Worm (Caenorhabditis elegans) whole organism, L3 larva: Measurements from ENCODE around the gene Y50D4B.4.

Experiments used
- R02D3.7 ChIP-seq: fragments of 150-350 bp; optimal IDR thresholded peaks from 2 replicates; lab custom pipeline; 2014; ENCODE audit warnings: missing biosample characterization, missing genetic modification characterization
- ZK546.5 ChIP-seq: sonication (generic microtip); optimal IDR thresholded peaks from 2 replicates; lab custom pipeline; 2017; ENCODE audit warnings: missing biosample characterization, missing genetic modification characterization
- aly-2 ChIP-seq: fragments of 150-350 bp; optimal IDR thresholded peaks from 2 replicates; lab custom pipeline; 2014; ENCODE audit warnings: missing biosample characterization, missing genetic modification characterization
- ama-1 ChIP-seq: fragments of 150-350 bp; optimal IDR thresholded peaks from 2 replicates; lab custom pipeline; 2018
- ceh-16 ChIP-seq: sonication (generic microtip); optimal IDR thresholded peaks from 2 replicates; lab custom pipeline; 2017; ENCODE audit warnings: missing biosample characterization, missing genetic modification characterization
- ceh-28 ChIP-seq: fragments of 150-350 bp; optimal IDR thresholded peaks from 2 replicates; lab custom pipeline; 2014; ENCODE audit warnings: missing biosample characterization, missing genetic modification reagents, missing genetic modification characterization
- ceh-82 ChIP-seq: fragments of 150-350 bp; optimal IDR thresholded peaks from 2 replicates; lab custom pipeline; 2014; ENCODE audit warnings: missing biosample characterization, missing genetic modification characterization
- ceh-9 ChIP-seq: sonication (generic microtip); optimal IDR thresholded peaks from 2 replicates; lab custom pipeline; 2018; ENCODE audit warnings: missing biosample characterization, missing genetic modification characterization
- daf-12 ChIP-seq: fragments of 150-350 bp; optimal IDR thresholded peaks from 2 replicates; lab custom pipeline; 2014; ENCODE audit warnings: missing biosample characterization, missing genetic modification reagents, missing genetic modification characterization
- egl-27 ChIP-seq: sonication (generic microtip); optimal IDR thresholded peaks from 4 replicates; lab custom pipeline; 2017; ENCODE audit warnings: missing biosample characterization, missing genetic modification reagents, missing genetic modification characterization
- egl-5 ChIP-seq: fragments of 150-350 bp; optimal IDR thresholded peaks from 2 replicates; lab custom pipeline; 2017; ENCODE audit warnings: missing biosample characterization, missing genetic modification reagents, missing genetic modification characterization, inconsistent platforms
- elt-2 ChIP-seq: sonication (generic microtip); optimal IDR thresholded peaks from 2 replicates; lab custom pipeline; 2016; ENCODE audit warnings: missing genetic modification reagents, mild to moderate bottlenecking, missing genetic modification characterization, missing compliant biosample characterization
- elt-3 ChIP-seq, 3 experiments: fragments of 150-350 bp in 1 of 3; sonication (generic microtip) in 2 of 3; optimal IDR thresholded peaks; 2 replicates in 2 of 3; 4 replicates in 1 of 3; lab custom pipeline; 2014 to 2017; ENCODE audit warnings: missing biosample characterization in 3 of 3, missing genetic modification characterization in 3 of 3
- fkh-10 ChIP-seq: sonication (generic microtip); optimal IDR thresholded peaks from 2 replicates; lab custom pipeline; 2017; ENCODE audit warnings: missing biosample characterization, missing genetic modification reagents, missing genetic modification characterization
- fkh-2 ChIP-seq: fragments of 150-350 bp; optimal IDR thresholded peaks from 2 replicates; lab custom pipeline; 2014; ENCODE audit warnings: missing biosample characterization, missing genetic modification reagents, missing genetic modification characterization
- fos-1 ChIP-seq: fragments of 150-350 bp; optimal IDR thresholded peaks from 2 replicates; lab custom pipeline; 2014; ENCODE audit warnings: missing biosample characterization, missing genetic modification characterization
- jun-1 ChIP-seq: fragments of 150-350 bp; optimal IDR thresholded peaks from 2 replicates; lab custom pipeline; 2014; ENCODE audit warnings: missing biosample characterization, missing genetic modification reagents, missing genetic modification characterization
- lin-15B ChIP-seq: fragments of 150-350 bp; optimal IDR thresholded peaks from 2 replicates; lab custom pipeline; 2014; ENCODE audit warnings: missing biosample characterization, missing genetic modification characterization
- lin-39 ChIP-seq: fragments of 150-350 bp; optimal IDR thresholded peaks from 2 replicates; lab custom pipeline; 2018; ENCODE audit warnings: missing biosample characterization, missing genetic modification reagents, missing genetic modification characterization
- lsy-12 ChIP-seq: sonication (generic microtip); optimal IDR thresholded peaks from 2 replicates; lab custom pipeline; 2016; ENCODE audit warnings: mild to moderate bottlenecking, missing genetic modification characterization, missing compliant biosample characterization
- mml-1 ChIP-seq: fragments of 150-350 bp; sonication (generic microtip); optimal IDR thresholded peaks from 3 replicates; lab custom pipeline; 2014; ENCODE audit warnings: missing biosample characterization, missing genetic modification characterization
- nhr-11 ChIP-seq: fragments of 150-350 bp; optimal IDR thresholded peaks from 2 replicates; lab custom pipeline; 2014; ENCODE audit warnings: missing biosample characterization, missing genetic modification characterization
- nhr-23 ChIP-seq: fragments of 150-350 bp; optimal IDR thresholded peaks from 2 replicates; lab custom pipeline; 2014; ENCODE audit warnings: missing biosample characterization, missing genetic modification reagents, missing genetic modification characterization
- nhr-237 ChIP-seq: fragments of 150-350 bp; optimal IDR thresholded peaks from 2 replicates; lab custom pipeline; 2014; ENCODE audit warnings: missing biosample characterization, missing genetic modification characterization
- nhr-25 ChIP-seq: sonication (generic microtip); optimal IDR thresholded peaks from 2 replicates; lab custom pipeline; 2017; ENCODE audit warnings: missing biosample characterization, missing genetic modification characterization
- nhr-28 ChIP-seq: fragments of 150-350 bp; optimal IDR thresholded peaks from 2 replicates; lab custom pipeline; 2014; ENCODE audit warnings: missing biosample characterization, missing genetic modification characterization
- nhr-67 ChIP-seq: fragments of 150-350 bp; optimal IDR thresholded peaks from 2 replicates; lab custom pipeline; 2014; ENCODE audit warnings: missing biosample characterization, missing genetic modification characterization
- nhr-76 ChIP-seq: fragments of 150-350 bp; sonication (generic microtip); optimal IDR thresholded peaks from 5 replicates; lab custom pipeline; 2014; ENCODE audit warnings: missing biosample characterization, missing genetic modification characterization
- pha-4 ChIP-seq: fragments of 150-350 bp; optimal IDR thresholded peaks from 2 replicates; lab custom pipeline; 2014; ENCODE audit warnings: missing biosample characterization, missing genetic modification reagents, missing genetic modification characterization
- pqm-1 ChIP-seq: fragments of 150-350 bp; optimal IDR thresholded peaks from 2 replicates; lab custom pipeline; 2017; ENCODE audit warnings: missing biosample characterization, missing genetic modification characterization, inconsistent platforms
- sea-2 ChIP-seq: fragments of 150-350 bp; sonication (generic microtip); optimal IDR thresholded peaks from 4 replicates; lab custom pipeline; 2014; ENCODE audit warnings: missing biosample characterization, missing genetic modification reagents, missing genetic modification characterization
- skn-1 ChIP-seq: fragments of 150-350 bp; optimal IDR thresholded peaks from 2 replicates; lab custom pipeline; 2014; ENCODE audit warnings: missing biosample characterization, missing genetic modification characterization
- snpc-4 ChIP-seq: fragments of 150-350 bp; optimal IDR thresholded peaks from 2 replicates; lab custom pipeline; 2014; ENCODE audit warnings: missing biosample characterization, missing genetic modification characterization
- tbx-2 ChIP-seq: sonication (generic microtip); optimal IDR thresholded peaks from 2 replicates; lab custom pipeline; 2016; ENCODE audit warnings: mild to moderate bottlenecking, missing genetic modification characterization, missing compliant biosample characterization
- unc-39 ChIP-seq: sonication (generic microtip); optimal IDR thresholded peaks from 4 replicates; lab custom pipeline; 2017; ENCODE audit warnings: missing biosample characterization, missing genetic modification characterization
- unc-62 ChIP-seq: fragments of 150-350 bp; sonication (generic microtip); optimal IDR thresholded peaks from 4 replicates; lab custom pipeline; 2014; ENCODE audit warnings: missing biosample characterization, missing genetic modification reagents, missing genetic modification characterization
- zag-1 ChIP-seq: fragments of 150-350 bp; optimal IDR thresholded peaks from 2 replicates; lab custom pipeline; 2014; ENCODE audit warnings: missing biosample characterization, missing genetic modification characterization
- ztf-11 ChIP-seq: fragments of 150-350 bp; optimal IDR thresholded peaks from 2 replicates; lab custom pipeline; 2014; ENCODE audit warnings: missing biosample characterization, missing genetic modification characterization
- ztf-4 ChIP-seq: fragments of 150-350 bp; optimal IDR thresholded peaks from 2 replicates; lab custom pipeline; 2014; ENCODE audit warnings: missing biosample characterization, missing genetic modification characterization

Gene Y50D4B.4

DNA sequence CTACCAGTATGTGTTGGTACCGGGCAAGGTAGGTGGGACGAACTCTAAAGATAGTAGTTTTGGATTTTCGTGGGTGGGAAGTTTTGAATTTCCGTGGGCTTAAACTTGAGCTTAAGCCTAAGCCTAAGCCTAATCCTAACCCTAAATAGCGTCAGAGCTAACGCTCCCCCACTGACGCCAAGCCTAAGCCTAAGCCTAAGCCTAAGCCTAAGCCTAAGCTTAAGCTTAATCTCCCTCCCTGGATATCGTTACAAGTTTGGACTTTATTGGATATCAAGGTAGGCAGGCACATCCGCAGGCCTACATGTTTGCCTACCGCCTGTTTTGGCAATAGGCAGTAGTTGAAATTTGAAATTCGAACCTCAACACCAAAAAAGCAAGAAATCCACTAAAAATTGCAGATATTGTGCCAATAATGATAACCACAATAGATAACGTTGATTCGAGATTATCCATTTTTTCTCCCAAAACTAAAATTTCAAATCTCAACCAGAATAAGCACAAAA is 39.8 kb upstream of the Y50D4B.4 start, which contains the start of gene K10C9.4:
TSS of gene K10C9.4 (minus strand) at position 456 of the 506 bp plus-strand sequence.
- TF ChIP-seq ama-1 (no peak), sea-2 (no peak), tbx-2 (tag; lab: Kevin White, UChicago) (no peak), nhr-237 (tag; lab: Kevin White, UChicago) (no peak), egl-27 (tag; lab: Kevin White, UChicago) (no peak), nhr-23 (tag; lab: Kevin White, UChicago) (no peak), daf-12 (no peak), egl-5 (tag; lab: Kevin White, UChicago) (no peak), aly-2 (no peak), elt-3 (tag; optimal IDR thresholded peaks at IDR 0.05; lab: Kevin White, UChicago) (no peak), nhr-67 (tag; lab: Kevin White, UChicago) (no peak), pqm-1 (tag; lab: Kevin White, UChicago) (no peak), ceh-28 (no peak), mml-1 (tag; lab: Kevin White, UChicago) (no peak)
- TF ChIP-seq, all 47 proteins: peak for 0

- TF ChIP-seq sea-2 (no peak), ztf-11 (tag; lab: Kevin White, UChicago) (no peak), unc-62 (GFP tag; lab: Kevin White, UChicago) (no peak), zag-1 (tag; lab: Kevin White, UChicago) (no peak), fos-1 (tag; lab: Kevin White, UChicago) (no peak), ama-1 (no peak), nhr-76 (tag; lab: Kevin White, UChicago) (no peak), nhr-237 (tag; lab: Kevin White, UChicago) (no peak), R02D3.7 (tag; lab: Kevin White, UChicago) (no peak), ceh-82 (tag; lab: Kevin White, UChicago) (no peak), snpc-4 (tag; lab: Kevin White, UChicago) (no peak), egl-5 (tag; lab: Kevin White, UChicago) (no peak)
Measured at ce11 chrV:1053385-1053784, 39.1 kb upstream of the Y50D4B.4 start.

ce11 chrV:1060219-1060863 is 32.1 kb upstream of the Y50D4B.4 start:
- TF ChIP-seq lsy-12 (no peak), ceh-28 (peak; percentile 40), elt-2 (peak; percentile 83), mml-1 (tag; lab: Kevin White, UChicago) (no peak), pha-4 (no peak), nhr-23 (tag; lab: Kevin White, UChicago) (peak; percentile 68), nhr-28 (no peak), pqm-1 (tag; lab: Kevin White, UChicago) (peak; percentile 74), snpc-4 (tag; lab: Kevin White, UChicago) (peak; percentile 23), fos-1 (tag; lab: Kevin White, UChicago) (no peak), lin-15B (tag; lab: Kevin White, UChicago) (peak; percentile 17), ztf-4 (tag; lab: Kevin White, UChicago) (no peak), lin-39 (no peak), zag-1 (tag; lab: Kevin White, UChicago) (no peak), ceh-9 (tag; lab: Kevin White, UChicago) (no peak), unc-62 (GFP tag; lab: Kevin White, UChicago) (no peak), elt-3 (tag; optimal IDR thresholded peaks at IDR 0.05; lab: Kevin White, UChicago) (peak in 1 of 3 experiments; percentile 23), ceh-16 (tag; lab: Kevin White, UChicago) (no peak), nhr-11 (no peak)

- no peak for TF ChIP-seq ceh-82 (tag; lab: Kevin White, UChicago)
- TF ChIP-seq ztf-11 (tag; lab: Kevin White, UChicago), result no peak
Measured at ce11 chrV:1061295-1061694, 31.2 kb upstream of the Y50D4B.4 start, which contains the start of gene rnst-2. rnst-2 (plus strand) TSS chrV:1061595.

ce11 chrV:1064491-1064890 is 28.0 kb upstream of the Y50D4B.4 start, which contains the start of gene str-67:
str-67 (minus strand) TSS chrV:1064591.
- TF ChIP-seq elt-2, result no peak
- TF ChIP-seq unc-39 (tag; lab: Kevin White, UChicago), result no peak
- no peak for TF ChIP-seq egl-5 (tag; lab: Kevin White, UChicago)
- TF ChIP-seq ZK546.5 (tag; lab: Kevin White, UChicago), result no peak
- no peak for TF ChIP-seq fkh-10 (GFP tag; lab: Kevin White, UChicago)
- no peak for TF ChIP-seq jun-1 (tag; lab: Kevin White, UChicago)
- no peak for TF ChIP-seq ceh-16 (tag; lab: Kevin White, UChicago)
- no peak for TF ChIP-seq elt-3 (tag; optimal IDR thresholded peaks at IDR 0.05; lab: Kevin White, UChicago)
- no peak for TF ChIP-seq fkh-2 (tag; lab: Kevin White, UChicago)
- TF ChIP-seq R02D3.7 (tag; lab: Kevin White, UChicago), result no peak
- no peak for TF ChIP-seq snpc-4 (tag; lab: Kevin White, UChicago)
- no peak for TF ChIP-seq nhr-28
- TF ChIP-seq skn-1, result no peak
- no peak for TF ChIP-seq tbx-2 (tag; lab: Kevin White, UChicago)
- no peak for TF ChIP-seq lsy-12
- no peak for TF ChIP-seq nhr-25 (tag; lab: Kevin White, UChicago)
- TF ChIP-seq nhr-237 (tag; lab: Kevin White, UChicago), result no peak
- TF ChIP-seq ztf-4 (tag; lab: Kevin White, UChicago), result no peak
